Worm (Caenorhabditis elegans) whole organism, mixed stage, embryonic: ENCODE data around the gene nhr-58.

Source experiments
- M03D4.4 ChIP-seq: sonication (generic microtip); optimal IDR thresholded peaks from 2 replicates; lab custom pipeline; 2017; ENCODE audit warnings: mild to moderate bottlenecking, missing genetic modification characterization, missing compliant biosample characterization
- bed-3 ChIP-seq: fragments of 200-800 bp; sonication (Bioruptor generic); optimal IDR thresholded peaks from 3 replicates; lab custom pipeline; 2018; ENCODE audit warnings: mild to moderate bottlenecking, missing genetic modification characterization, moderate library complexity, missing compliant biosample characterization
- blmp-1 ChIP-seq: fragments of 150-350 bp; optimal IDR thresholded peaks from 2 replicates; lab custom pipeline; 2014; ENCODE audit warnings: missing biosample characterization, missing genetic modification characterization
- ceh-39 ChIP-seq: fragments of 150-350 bp; optimal IDR thresholded peaks from 2 replicates; lab custom pipeline; 2014; ENCODE audit warnings: missing biosample characterization, missing genetic modification characterization
- ceh-43 ChIP-seq: fragments of 200-800 bp; sonication (Bioruptor generic); optimal IDR thresholded peaks from 2 replicates; lab custom pipeline; 2018; ENCODE audit warnings: mild to moderate bottlenecking, missing genetic modification characterization, moderate library complexity, missing compliant biosample characterization
- ceh-83 ChIP-seq: fragments of 200-800 bp; sonication (Bioruptor generic); optimal IDR thresholded peaks from 2 replicates; lab custom pipeline; 2018; ENCODE audit warnings: mild to moderate bottlenecking, missing genetic modification characterization, missing compliant biosample characterization
- drap-1 ChIP-seq: fragments of 200-800 bp; sonication (Bioruptor generic); optimal IDR thresholded peaks from 3 replicates; lab custom pipeline; 2018; ENCODE audit warnings: mild to moderate bottlenecking, missing genetic modification characterization, missing compliant biosample characterization
- elt-1 ChIP-seq: sonication (generic microtip); optimal IDR thresholded peaks from 2 replicates; lab custom pipeline; 2017; ENCODE audit warnings: missing genetic modification characterization, mild to moderate bottlenecking, missing compliant biosample characterization, antibody characterized with exemption, moderate library complexity, borderline replicate concordance; ENCODE audit not compliant: insufficient read depth
- elt-3 ChIP-seq: fragments of 150-350 bp; optimal IDR thresholded peaks from 2 replicates; lab custom pipeline; 2014; ENCODE audit warnings: missing biosample characterization, missing genetic modification characterization
- flh-1 ChIP-seq: fragments of 200-800 bp; sonication (Bioruptor generic); optimal IDR thresholded peaks from 2 replicates; lab custom pipeline; 2018; ENCODE audit warnings: mild to moderate bottlenecking, missing genetic modification characterization, moderate library complexity, missing compliant biosample characterization
- ham-2 ChIP-seq: fragments of 200-800 bp; sonication (Bioruptor generic); optimal IDR thresholded peaks from 2 replicates; lab custom pipeline; 2018; ENCODE audit warnings: mild to moderate bottlenecking, missing genetic modification characterization, missing compliant biosample characterization
- hlh-1 ChIP-seq: fragments of 150-350 bp; optimal IDR thresholded peaks from 2 replicates; lab custom pipeline; 2014; ENCODE audit warnings: missing biosample characterization, missing genetic modification reagents, missing genetic modification characterization
- lin-13 ChIP-seq: fragments of 150-350 bp; optimal IDR thresholded peaks from 2 replicates; lab custom pipeline; 2014; ENCODE audit warnings: missing biosample characterization, missing genetic modification characterization
- lin-32 ChIP-seq: fragments of 200-800 bp; sonication (Bioruptor generic); optimal IDR thresholded peaks from 2 replicates; lab custom pipeline; 2018; ENCODE audit warnings: mild to moderate bottlenecking, missing genetic modification characterization, missing compliant biosample characterization
- lsy-2 ChIP-seq: fragments of 150-350 bp; optimal IDR thresholded peaks from 2 replicates; lab custom pipeline; 2014; ENCODE audit warnings: missing biosample characterization, missing genetic modification characterization
- mab-5 ChIP-seq: fragments of 150-350 bp; optimal IDR thresholded peaks from 2 replicates; lab custom pipeline; 2014; ENCODE audit warnings: missing biosample characterization, missing genetic modification characterization
- mep-1 ChIP-seq: fragments of 150-350 bp; optimal IDR thresholded peaks from 2 replicates; lab custom pipeline; 2017; ENCODE audit warnings: missing biosample characterization, missing genetic modification reagents, missing genetic modification characterization, inconsistent platforms
- mls-2 ChIP-seq: sonication (generic microtip); optimal IDR thresholded peaks from 2 replicates; lab custom pipeline; 2016; ENCODE audit warnings: mild to moderate bottlenecking, missing genetic modification characterization, moderate library complexity, missing compliant biosample characterization
- nhr-12 ChIP-seq: fragments of 150-350 bp; optimal IDR thresholded peaks from 2 replicates; lab custom pipeline; 2014; ENCODE audit warnings: missing biosample characterization, missing genetic modification characterization
- nhr-2 ChIP-seq: fragments of 150-350 bp; optimal IDR thresholded peaks from 2 replicates; lab custom pipeline; 2014; ENCODE audit warnings: missing biosample characterization, missing genetic modification characterization
- nhr-237 ChIP-seq: fragments of 150-350 bp; optimal IDR thresholded peaks from 2 replicates; lab custom pipeline; 2014; ENCODE audit warnings: missing biosample characterization, missing genetic modification characterization
- nhr-28 ChIP-seq: fragments of 150-350 bp; optimal IDR thresholded peaks from 2 replicates; lab custom pipeline; 2014; ENCODE audit warnings: missing biosample characterization, missing genetic modification characterization
- nhr-76 ChIP-seq: sonication (generic microtip); optimal IDR thresholded peaks from 2 replicates; lab custom pipeline; 2017; ENCODE audit warnings: missing biosample characterization, missing genetic modification characterization
- pha-4 ChIP-seq: fragments of 150-350 bp; optimal IDR thresholded peaks from 2 replicates; lab custom pipeline; 2018; ENCODE audit warnings: missing biosample characterization, missing genetic modification reagents, missing genetic modification characterization
- sem-2 ChIP-seq: fragments of 200-800 bp; sonication (Bioruptor generic); optimal IDR thresholded peaks from 2 replicates; lab custom pipeline; 2018; ENCODE audit warnings: mild to moderate bottlenecking, missing genetic modification characterization, missing compliant biosample characterization
- sptf-1 ChIP-seq: sonication (generic microtip); optimal IDR thresholded peaks from 2 replicates; lab custom pipeline; 2017; ENCODE audit warnings: mild to moderate bottlenecking, missing genetic modification characterization, moderate library complexity, missing compliant biosample characterization
- unc-120 ChIP-seq: sonication (generic microtip); optimal IDR thresholded peaks from 2 replicates; lab custom pipeline; 2017; ENCODE audit warnings: missing genetic modification characterization, missing compliant biosample characterization; ENCODE audit not compliant: poor library complexity, severe bottlenecking
- unc-39 ChIP-seq: fragments of 150-350 bp; optimal IDR thresholded peaks from 2 replicates; lab custom pipeline; 2014; ENCODE audit warnings: missing biosample characterization, missing genetic modification characterization
- unc-62 ChIP-seq: fragments of 150-350 bp; optimal IDR thresholded peaks from 2 replicates; lab custom pipeline; 2014; ENCODE audit warnings: missing biosample characterization, missing genetic modification reagents, missing genetic modification characterization
- ztf-11 ChIP-seq: fragments of 150-350 bp; optimal IDR thresholded peaks from 2 replicates; lab custom pipeline; 2014; ENCODE audit warnings: missing biosample characterization, missing genetic modification characterization

nhr-58 gene

DNA sequence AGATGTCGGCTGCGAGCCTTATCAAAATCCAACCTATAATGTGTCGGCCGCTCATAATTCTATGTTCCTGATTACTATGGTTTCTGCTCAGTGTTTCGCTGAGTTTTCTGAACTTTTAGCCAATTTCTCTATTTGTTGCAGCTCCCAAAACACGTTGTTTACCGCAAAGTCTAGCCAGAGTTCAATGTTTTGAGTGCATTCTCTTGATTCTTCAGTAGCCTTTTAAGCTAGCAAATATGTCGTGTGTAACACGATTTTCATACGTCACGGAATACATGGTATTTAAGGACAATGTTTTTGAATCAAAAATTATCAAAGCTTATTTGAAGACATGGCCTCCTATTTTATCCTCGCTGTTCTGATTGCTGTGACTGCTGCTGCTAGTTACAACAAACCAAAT lies 26.9 kb upstream of the nhr-58 start, which contains the start of gene srlf-19:
Gene srlf-19, plus strand, starts transcription at position 301 of the 400 bp plus-strand sequence.
- TF ChIP-seq nhr-12 (tag; lab: Kevin White, UChicago) (no peak), ham-2 (GFP tag; lab: Kevin White, UChicago) (no peak), elt-1 (tag; lab: Kevin White, UChicago) (no peak), sptf-1 (tag; lab: Kevin White, UChicago) (no peak), sem-2 (GFP tag; lab: Kevin White, UChicago) (no peak)

ce11 chrV:512420-512819 lies 19.6 kb upstream of the nhr-58 start, which contains the start of gene srh-37:
TSS of gene srh-37 (minus strand) at chrV:512520.
- TF ChIP-seq bed-3 (no peak), nhr-28 (tag; lab: Kevin White, UChicago) (no peak), drap-1 (GFP tag; lab: Kevin White, UChicago) (no peak), pha-4 (tag; lab: Kevin White, UChicago) (no peak), unc-62 (GFP tag; lab: Kevin White, UChicago) (no peak), nhr-12 (tag; lab: Kevin White, UChicago) (no peak), lin-13 (no peak), lsy-2 (tag; lab: Kevin White, UChicago) (no peak), mep-1 (no peak), nhr-237 (tag; lab: Kevin White, UChicago) (no peak), sem-2 (GFP tag; lab: Kevin White, UChicago) (no peak), lin-32 (no peak), M03D4.4 (tag; lab: Kevin White, UChicago) (no peak), ztf-11 (tag; lab: Kevin White, UChicago) (no peak), hlh-1 (no peak), nhr-2 (tag; lab: Kevin White, UChicago) (no peak), unc-120 (tag; lab: Kevin White, UChicago) (no peak)

ce11 chrV:519445-519844 lies 12.6 kb upstream of the nhr-58 start, which contains the start of gene nhr-210:
TSS of gene nhr-210 (minus strand) at chrV:519545.
- no peak for TF ChIP-seq ceh-39 (tag; lab: Kevin White, UChicago)
- no peak for TF ChIP-seq mab-5 (tag; lab: Kevin White, UChicago)
- TF ChIP-seq elt-3, result no peak
- no peak for TF ChIP-seq elt-1 (tag; lab: Kevin White, UChicago)
- no peak for TF ChIP-seq mls-2 (tag; lab: Kevin White, UChicago)
- TF ChIP-seq ham-2 (GFP tag; lab: Kevin White, UChicago), result no peak
- no peak for TF ChIP-seq nhr-2 (tag; lab: Kevin White, UChicago)
- TF ChIP-seq blmp-1 (tag; lab: Kevin White, UChicago), result no peak
- no peak for TF ChIP-seq nhr-237 (tag; lab: Kevin White, UChicago)

DNA sequence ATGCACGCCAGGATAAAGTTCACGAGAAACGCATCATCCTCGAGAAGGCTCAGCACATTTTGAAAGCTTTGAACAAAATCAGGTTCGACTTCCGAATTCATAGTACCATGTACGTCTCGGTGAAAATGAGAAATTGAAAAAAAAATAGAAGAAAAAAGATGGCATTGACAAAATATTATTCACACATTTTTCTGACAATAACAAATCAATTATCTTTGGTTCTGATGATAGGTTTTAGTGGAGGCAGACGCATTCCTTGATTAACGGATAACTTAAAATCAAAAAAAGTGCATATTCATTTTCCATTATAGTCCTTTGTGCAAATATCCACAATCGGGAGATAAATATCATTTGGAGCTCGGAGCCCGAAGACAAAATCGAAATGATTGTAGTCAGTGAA lies 10.5 kb upstream of the nhr-58 start, which contains the start of gene srw-107:
Gene srw-107, minus strand, starts transcription at position 101 of the 400 bp plus-strand sequence.
- TF ChIP-seq lsy-2 (tag; lab: Kevin White, UChicago) (no peak), drap-1 (GFP tag; lab: Kevin White, UChicago) (no peak), blmp-1 (tag; lab: Kevin White, UChicago) (no peak), hlh-1 (no peak), unc-39 (tag; lab: Kevin White, UChicago) (no peak), elt-3 (no peak), flh-1 (no peak), ceh-43 (GFP tag; lab: Kevin White, UChicago) (no peak), sem-2 (GFP tag; lab: Kevin White, UChicago) (no peak), ztf-11 (tag; lab: Kevin White, UChicago) (no peak)

DNA sequence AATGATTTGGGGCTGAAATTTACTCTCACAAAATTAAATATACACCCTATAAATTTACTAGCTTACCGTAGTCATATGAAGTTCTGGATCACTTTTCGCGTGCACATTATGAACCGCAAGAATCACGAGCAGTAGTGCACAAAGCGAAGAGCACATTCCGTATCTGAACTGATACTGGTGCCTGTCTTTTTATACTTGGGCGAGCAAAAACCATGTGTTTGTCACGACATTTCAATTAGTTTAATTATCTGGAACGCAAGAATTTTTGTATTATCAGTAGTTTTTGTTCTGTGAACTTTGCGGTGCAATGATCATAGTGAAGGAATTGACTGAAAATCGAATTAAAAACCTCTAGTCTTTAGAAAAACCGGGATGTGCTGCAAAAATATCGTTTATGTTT lies 8.0 kb upstream of the nhr-58 start, which contains the start of gene lipl-3:
Gene lipl-3, minus strand, starts transcription at position 161 of the 400 bp plus-strand sequence.
- TF ChIP-seq ztf-11 (tag; lab: Kevin White, UChicago) (no peak), M03D4.4 (tag; lab: Kevin White, UChicago) (no peak), drap-1 (GFP tag; lab: Kevin White, UChicago) (no peak), nhr-76 (no peak), nhr-2 (tag; lab: Kevin White, UChicago) (no peak)

DNA sequence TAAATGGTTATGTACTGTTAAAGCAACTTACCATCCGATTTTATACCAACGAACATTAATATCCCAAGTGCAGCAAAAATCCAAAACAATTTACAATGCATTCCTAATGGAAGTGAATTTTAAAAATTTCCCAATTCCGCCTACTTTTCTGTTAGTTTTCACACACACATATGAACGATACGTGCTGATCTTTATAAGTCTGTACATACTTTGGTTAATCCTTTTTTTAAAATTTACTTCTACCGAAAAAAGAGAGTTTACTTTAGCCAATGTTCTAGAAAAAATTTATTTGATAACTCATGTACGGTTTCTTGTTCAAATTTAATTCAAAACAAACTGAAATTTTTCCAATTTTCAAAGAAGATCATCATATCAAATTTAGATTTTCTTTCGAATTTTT lies 7.0 kb upstream of the nhr-58 start, which contains the start of gene R11G11.16:
Gene R11G11.16, minus strand, starts transcription at position 101 of the 400 bp plus-strand sequence.
- TF ChIP-seq nhr-28 (tag; lab: Kevin White, UChicago) (no peak), ceh-83 (no peak)
